Worm (Caenorhabditis elegans) whole organism, L1 larva: ENCODE measurements around the gene chil-26.

Experiments used
- nhr-11 ChIP-seq: fragments of 150-350 bp; optimal IDR thresholded peaks from 2 replicates; lab custom pipeline; 2014; ENCODE audit warnings: missing biosample characterization, missing genetic modification characterization
- nhr-237 ChIP-seq: fragments of 150-350 bp; optimal IDR thresholded peaks from 2 replicates; lab custom pipeline; 2014; ENCODE audit warnings: missing biosample characterization, missing genetic modification characterization
- ztf-11 ChIP-seq, 2 experiments: sonication (generic microtip); optimal IDR thresholded peaks; 2 replicates each; lab custom pipeline; 2016 to 2017; ENCODE audit warnings: missing genetic modification characterization in 2 of 2, missing biosample characterization in 1 of 2, missing compliant biosample characterization in 1 of 2

DNA sequence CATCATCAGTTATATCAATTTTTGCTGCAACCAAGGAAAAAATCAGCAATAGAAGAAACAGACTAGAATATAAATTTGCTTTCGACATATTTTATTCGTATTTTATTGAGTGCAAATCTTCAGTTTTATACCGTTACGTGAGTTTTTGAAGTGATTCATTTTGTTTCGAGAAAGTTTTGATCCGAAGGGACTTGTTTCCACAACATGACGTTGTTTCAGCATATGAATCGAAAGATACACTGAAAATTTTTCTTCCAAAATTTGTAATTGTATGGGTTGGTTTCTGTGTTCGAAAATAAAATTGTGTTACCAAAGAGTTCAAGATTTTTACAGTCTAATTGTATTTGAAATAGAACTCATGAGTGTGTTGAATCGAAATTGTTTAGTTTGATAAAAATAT lies 5.2 kb downstream of the chil-26 start, which contains the start of gene T19H5.7:
- TF ChIP-seq nhr-11 = no peak
- TF ChIP-seq nhr-237 (tag; lab: Kevin White, UChicago) = no peak
- TF ChIP-seq ztf-11 (tag; optimal IDR thresholded peaks at IDR 0.05; lab: Kevin White, UChicago) = no peak
